Worm (Caenorhabditis elegans) whole organism, L2 larva: Measurements from ENCODE around the gene srbc-37.

Experiments used
- R02D3.7 ChIP-seq: fragments of 150-350 bp; optimal IDR thresholded peaks from 2 replicates; lab custom pipeline; 2014; ENCODE audit warnings: missing biosample characterization, missing genetic modification characterization
- aly-2 ChIP-seq: fragments of 150-350 bp; optimal IDR thresholded peaks from 2 replicates; lab custom pipeline; 2014; ENCODE audit warnings: missing biosample characterization, missing genetic modification characterization
- ama-1 ChIP-seq: fragments of 150-350 bp; optimal IDR thresholded peaks from 2 replicates; lab custom pipeline; 2018; ENCODE audit warnings: inconsistent platforms
- ceh-82 ChIP-seq: fragments of 150-350 bp; optimal IDR thresholded peaks from 2 replicates; lab custom pipeline; 2014; ENCODE audit warnings: missing biosample characterization, missing genetic modification characterization
- dmd-4 ChIP-seq: sonication (generic microtip); optimal IDR thresholded peaks from 2 replicates; lab custom pipeline; 2017; ENCODE audit warnings: missing biosample characterization, missing genetic modification characterization
- egl-27 ChIP-seq: sonication (generic microtip); optimal IDR thresholded peaks from 3 replicates; lab custom pipeline; 2017; ENCODE audit warnings: missing biosample characterization, missing genetic modification reagents, missing genetic modification characterization
- elt-1 ChIP-seq: fragments of 150-350 bp; optimal IDR thresholded peaks from 2 replicates; lab custom pipeline; 2014; ENCODE audit warnings: missing biosample characterization, missing genetic modification characterization
- fos-1 ChIP-seq: fragments of 150-350 bp; optimal IDR thresholded peaks from 2 replicates; lab custom pipeline; 2014; ENCODE audit warnings: missing biosample characterization, missing genetic modification characterization
- lin-13 ChIP-seq: fragments of 150-350 bp; optimal IDR thresholded peaks from 2 replicates; lab custom pipeline; 2014; ENCODE audit warnings: missing biosample characterization, missing genetic modification reagents, missing genetic modification characterization
- lin-39 ChIP-seq: fragments of 150-350 bp; optimal IDR thresholded peaks from 2 replicates; lab custom pipeline; 2014; ENCODE audit warnings: missing biosample characterization, missing genetic modification reagents, missing genetic modification characterization
- lsy-2 ChIP-seq, 2 experiments: fragments of 150-350 bp in 1 of 2; sonication (generic microtip) in 1 of 2; optimal IDR thresholded peaks; 2 replicates each; lab custom pipeline; 2014 to 2017; ENCODE audit warnings: missing biosample characterization in 2 of 2, missing genetic modification characterization in 2 of 2
- mab-5 ChIP-seq: fragments of 150-350 bp; optimal IDR thresholded peaks from 2 replicates; lab custom pipeline; 2014; ENCODE audit warnings: missing biosample characterization, missing genetic modification characterization
- mbf-1 ChIP-seq: sonication (generic microtip); optimal IDR thresholded peaks from 2 replicates; lab custom pipeline; 2017; ENCODE audit warnings: missing biosample characterization, missing genetic modification characterization
- nhr-10 ChIP-seq: sonication (generic microtip); optimal IDR thresholded peaks from 2 replicates; lab custom pipeline; 2017; ENCODE audit warnings: missing biosample characterization, missing genetic modification characterization
- nhr-11 ChIP-seq: fragments of 150-350 bp; optimal IDR thresholded peaks from 2 replicates; lab custom pipeline; 2014; ENCODE audit warnings: missing biosample characterization, missing genetic modification characterization
- nhr-12 ChIP-seq: fragments of 150-350 bp; optimal IDR thresholded peaks from 2 replicates; lab custom pipeline; 2014; ENCODE audit warnings: missing biosample characterization, missing genetic modification characterization
- nhr-21 ChIP-seq: fragments of 150-350 bp; optimal IDR thresholded peaks from 2 replicates; lab custom pipeline; 2014; ENCODE audit warnings: missing biosample characterization, missing genetic modification characterization
- nhr-23 ChIP-seq: fragments of 150-350 bp; optimal IDR thresholded peaks from 2 replicates; lab custom pipeline; 2014; ENCODE audit warnings: missing biosample characterization, missing genetic modification reagents, missing genetic modification characterization
- nhr-237 ChIP-seq: fragments of 150-350 bp; optimal IDR thresholded peaks from 2 replicates; lab custom pipeline; 2014; ENCODE audit warnings: missing biosample characterization, missing genetic modification characterization
- nhr-25 ChIP-seq: fragments of 150-350 bp; sonication (generic microtip); optimal IDR thresholded peaks from 3 replicates; lab custom pipeline; 2014; ENCODE audit warnings: missing biosample characterization, missing genetic modification characterization
- nhr-6 ChIP-seq: fragments of 150-350 bp; optimal IDR thresholded peaks from 2 replicates; lab custom pipeline; 2014; ENCODE audit warnings: missing biosample characterization, missing genetic modification characterization
- sem-4 ChIP-seq: fragments of 150-350 bp; optimal IDR thresholded peaks from 2 replicates; lab custom pipeline; 2014; ENCODE audit warnings: missing biosample characterization, missing genetic modification reagents, missing genetic modification characterization
- sma-9 ChIP-seq, 2 experiments: fragments of 150-350 bp in 1 of 2; sonication (generic microtip) in 1 of 2; optimal IDR thresholded peaks; 2 replicates each; lab custom pipeline; 2014 to 2016; ENCODE audit warnings: missing genetic modification characterization in 2 of 2, mild to moderate bottlenecking in 1 of 2, missing biosample characterization in 1 of 2, missing compliant biosample characterization in 1 of 2, missing genetic modification reagents in 1 of 2, moderate library complexity in 1 of 2
- unc-39 ChIP-seq: fragments of 150-350 bp; optimal IDR thresholded peaks from 2 replicates; lab custom pipeline; 2014; ENCODE audit warnings: missing biosample characterization, missing genetic modification characterization
- unc-55 ChIP-seq: fragments of 150-350 bp; sonication (generic microtip); optimal IDR thresholded peaks from 3 replicates; lab custom pipeline; 2014; ENCODE audit warnings: missing biosample characterization, missing genetic modification reagents, missing genetic modification characterization
- ztf-1 ChIP-seq: fragments of 200-800 bp; sonication (Bioruptor generic); conservative IDR thresholded peaks from 2 replicates; pipeline ENCODE4 v1.3.6; 2022; ENCODE audit warnings: missing genetic modification characterization, missing compliant biosample characterization
- ztf-11 ChIP-seq: sonication (generic microtip); optimal IDR thresholded peaks from 2 replicates; lab custom pipeline; 2017; ENCODE audit warnings: missing biosample characterization, missing genetic modification characterization

srbc-37 gene

DNA sequence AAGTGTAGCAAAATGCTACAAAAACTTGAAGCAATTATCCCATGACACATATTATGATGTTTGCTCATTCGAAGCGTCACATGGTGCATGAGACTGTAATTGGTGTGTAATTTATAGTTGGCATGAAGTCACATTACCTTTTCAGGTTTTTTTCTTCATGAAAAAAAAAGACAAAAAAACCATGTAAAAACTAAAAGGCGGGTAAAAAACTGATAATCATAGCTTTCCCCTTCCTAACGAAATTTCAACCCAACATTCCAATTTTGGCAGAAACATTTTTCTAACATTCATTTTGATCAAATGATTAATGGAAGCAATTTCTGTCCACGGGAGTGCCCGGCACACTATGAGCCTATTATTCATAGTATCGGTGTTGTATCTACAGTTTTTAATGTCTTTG, 45.7 kb downstream of the srbc-37 start, which contains the start of gene sri-4:
sri-4 (plus strand) TSS at position 301 of the 400 bp plus-strand sequence.
- TF ChIP-seq unc-39 (tag; lab: Kevin White, UChicago) (no peak), R02D3.7 (no peak), nhr-12 (tag; lab: Kevin White, UChicago) (no peak), nhr-21 (tag; lab: Kevin White, UChicago) (no peak), dmd-4 (tag; lab: Kevin White, UChicago) (no peak), elt-1 (tag; lab: Kevin White, UChicago) (no peak), lsy-2 (tag; optimal IDR thresholded peaks at IDR 0.05; lab: Kevin White, UChicago) (no peak), ztf-1 (GFP tag; lab: Robert Waterston, UW) (no peak), nhr-10 (tag; lab: Kevin White, UChicago) (no peak), fos-1 (tag; lab: Kevin White, UChicago) (no peak), ama-1 (lab: Kevin White, UChicago) (no peak), mbf-1 (tag; lab: Kevin White, UChicago) (no peak), aly-2 (tag; lab: Kevin White, UChicago) (no peak), lin-13 (no peak), nhr-23 (tag; lab: Kevin White, UChicago) (no peak)

DNA sequence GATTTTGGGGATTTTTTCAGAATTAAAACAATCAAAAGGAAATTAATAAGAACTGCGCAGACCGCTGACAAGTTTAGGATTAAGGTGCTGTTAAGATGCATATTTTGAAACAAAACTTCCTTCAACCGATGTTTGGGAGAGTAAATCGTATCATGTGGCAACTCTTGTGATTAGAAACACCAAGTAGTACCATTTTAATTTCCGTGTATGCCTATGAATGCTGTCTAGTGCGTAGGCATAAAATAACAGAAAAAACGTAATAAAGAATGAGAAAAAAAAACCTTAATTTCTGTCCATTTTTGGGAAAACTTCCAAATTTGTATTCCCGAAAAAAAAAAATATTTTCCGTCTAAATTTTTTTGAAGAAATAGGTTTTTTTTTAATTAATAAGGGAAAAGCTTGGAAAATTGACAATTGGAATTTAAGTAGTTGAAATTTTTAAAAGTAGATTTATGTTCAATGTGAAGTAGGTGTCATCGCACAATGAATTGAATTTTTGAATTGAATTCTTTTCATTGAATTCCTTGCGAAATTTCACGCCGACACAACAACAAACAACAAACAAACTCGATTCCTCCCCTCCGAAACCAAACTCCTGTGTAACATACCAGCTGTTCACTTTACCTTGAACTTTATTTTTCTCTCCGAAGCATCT, 50.4 kb downstream of the srbc-37 start, which contains the start of the genes str-262 and srp-1:
str-262 (minus strand) TSS at position 101 of the 655 bp plus-strand sequence.
srp-1 (plus strand) TSS at position 605 of the 655 bp plus-strand sequence.
- no peak for TF ChIP-seq nhr-6 (tag; lab: Kevin White, UChicago)
- no peak for TF ChIP-seq sma-9 (GFP tag; optimal IDR thresholded peaks at IDR 0.05; lab: Kevin White, UChicago)
- no peak for TF ChIP-seq sma-9 (tag; optimal IDR thresholded peaks at IDR 0.05; lab: Kevin White, UChicago)
- no peak for TF ChIP-seq mab-5 (tag; lab: Kevin White, UChicago)
- TF ChIP-seq sem-4 (tag; lab: Kevin White, UChicago): no peak
- TF ChIP-seq lin-39: no peak
- TF ChIP-seq nhr-237 (tag; lab: Kevin White, UChicago): no peak
- no peak for TF ChIP-seq ceh-82 (tag; lab: Kevin White, UChicago)
- TF ChIP-seq unc-55: no peak
- no peak for TF ChIP-seq fos-1 (tag; lab: Kevin White, UChicago)
- no peak for TF ChIP-seq nhr-11 (tag; lab: Kevin White, UChicago)
- TF ChIP-seq ztf-11: no peak
- no peak for TF ChIP-seq nhr-25
- TF ChIP-seq egl-27 (tag; lab: Kevin White, UChicago): no peak
